Fruit fly (Drosophila melanogaster) whole organism, embryonic: ENCODE results near the gene CG2076.

Experiments used
- Atf-2 ChIP-seq: fragments of 200-800 bp; sonication (Bioruptor generic); optimal IDR thresholded peaks from 2 replicates; lab custom pipeline; 2016; ENCODE audit warnings: missing biosample characterization, missing genetic modification characterization
- CG10321 ChIP-seq: fragments of 200-800 bp; sonication (Bioruptor generic); IDR thresholded peaks from 2 replicates; pipeline ENCODE4 v1.3.6; 2022; ENCODE audit warnings: missing biosample characterization, missing genetic modification characterization
- CG10565 ChIP-seq: fragments of 200-800 bp; sonication (Bioruptor generic); optimal IDR thresholded peaks from 3 replicates; lab custom pipeline; 2016; ENCODE audit warnings: missing biosample characterization, mild to moderate bottlenecking, missing genetic modification characterization
- CG12942 ChIP-seq: fragments of 200-800 bp; sonication (Bioruptor generic); optimal IDR thresholded peaks from 3 replicates; lab custom pipeline; 2016; ENCODE audit warnings: missing biosample characterization, missing genetic modification characterization
- CG14965 ChIP-seq: fragments of 200-800 bp; sonication (Bioruptor generic); optimal IDR thresholded peaks from 2 replicates; lab custom pipeline; 2016; ENCODE audit warnings: missing biosample characterization, missing genetic modification characterization, borderline replicate concordance
- CG15011 ChIP-seq: fragments of 200-800 bp; sonication (Bioruptor generic); optimal IDR thresholded peaks from 3 replicates; lab custom pipeline; 2018; ENCODE audit warnings: missing biosample characterization, mild to moderate bottlenecking, missing genetic modification characterization
- CG15479 ChIP-seq: fragments of 200-800 bp; sonication (Bioruptor generic); optimal IDR thresholded peaks from 3 replicates; lab custom pipeline; 2019; ENCODE audit warnings: missing biosample characterization, mild to moderate bottlenecking, missing genetic modification characterization, moderate library complexity
- CG16815 ChIP-seq: fragments of 200-800 bp; sonication (Bioruptor generic); optimal IDR thresholded peaks from 3 replicates; lab custom pipeline; 2017; ENCODE audit warnings: missing biosample characterization, mild to moderate bottlenecking, missing genetic modification characterization
- CG17829 ChIP-seq: fragments of 200-800 bp; optimal IDR thresholded peaks from 2 replicates; lab custom pipeline; 2019; ENCODE audit warnings: missing biosample characterization, mild to moderate bottlenecking, missing genetic modification characterization, moderate library complexity
- CG3838 ChIP-seq: fragments of 200-800 bp; sonication (Bioruptor generic); optimal IDR thresholded peaks from 3 replicates; lab custom pipeline; 2016; ENCODE audit warnings: missing biosample characterization, missing genetic modification characterization
- CG4424 ChIP-seq: fragments of 200-800 bp; sonication (Bioruptor generic); optimal IDR thresholded peaks from 3 replicates; lab custom pipeline; 2016; ENCODE audit warnings: missing biosample characterization, missing genetic modification characterization
- CG6765 ChIP-seq: fragments of 200-800 bp; sonication (Bioruptor generic); optimal IDR thresholded peaks from 3 replicates; lab custom pipeline; 2017; ENCODE audit warnings: missing biosample characterization, mild to moderate bottlenecking, missing genetic modification characterization
- CG6854 ChIP-seq: fragments of 200-800 bp; sonication (Bioruptor generic); optimal IDR thresholded peaks from 3 replicates; lab custom pipeline; 2017; ENCODE audit warnings: missing biosample characterization, mild to moderate bottlenecking, missing genetic modification characterization
- CG7357 ChIP-seq: fragments of 200-800 bp; sonication (Bioruptor generic); IDR thresholded peaks from 3 replicates; pipeline ENCODE4 v1.3.6; 2022; ENCODE audit warnings: missing biosample characterization, missing genetic modification characterization
- CG7745 ChIP-seq: fragments of 200-800 bp; sonication (Bioruptor generic); optimal IDR thresholded peaks from 2 replicates; lab custom pipeline; 2018; ENCODE audit warnings: missing biosample characterization, mild to moderate bottlenecking, missing genetic modification characterization, moderate library complexity
- CG8944 ChIP-seq: fragments of 200-800 bp; sonication (Bioruptor generic); optimal IDR thresholded peaks from 3 replicates; lab custom pipeline; 2016; ENCODE audit warnings: missing biosample characterization, missing genetic modification characterization
- CG9215 ChIP-seq: fragments of 200-800 bp; sonication (Bioruptor generic); IDR thresholded peaks from 2 replicates; pipeline ENCODE4 v1.3.6; 2022; ENCODE audit warnings: missing biosample characterization, missing genetic modification characterization
- Ets97D ChIP-seq: fragments of 200-800 bp; sonication (Bioruptor generic); optimal IDR thresholded peaks from 3 replicates; lab custom pipeline; 2016; ENCODE audit warnings: missing biosample characterization, missing genetic modification characterization
- HLH4C ChIP-seq: fragments of 200-800 bp; sonication (Bioruptor generic); IDR thresholded peaks from 3 replicates; pipeline ENCODE4 v1.3.6; 2022; ENCODE audit warnings: missing biosample characterization, missing genetic modification characterization; ENCODE audit not compliant: partially characterized antibody
- HLH54F ChIP-seq: fragments of 200-800 bp; sonication (Bioruptor generic); optimal IDR thresholded peaks from 3 replicates; lab custom pipeline; 2016; ENCODE audit warnings: missing biosample characterization, missing genetic modification characterization
- HmgD ChIP-seq: fragments of 200-800 bp; sonication (Bioruptor generic); optimal IDR thresholded peaks from 3 replicates; lab custom pipeline; 2016; ENCODE audit warnings: missing biosample characterization, missing genetic modification characterization
- Kr ChIP-seq: fragments of 200-800 bp; sonication (Bioruptor generic); optimal IDR thresholded peaks from 2 replicates; lab custom pipeline; 2017; ENCODE audit warnings: missing biosample characterization, mild to moderate bottlenecking, missing genetic modification characterization
- Lim3 ChIP-seq: fragments of 200-800 bp; sonication (Bioruptor generic); IDR thresholded peaks from 2 replicates; pipeline ENCODE4 v1.3.6; 2022; ENCODE audit warnings: missing biosample characterization, missing genetic modification characterization
- NC2α ChIP-seq: fragments of 200-800 bp; sonication (Bioruptor generic); optimal IDR thresholded peaks from 2 replicates; lab custom pipeline; 2016; ENCODE audit warnings: missing biosample characterization, missing genetic modification characterization
- Opbp ChIP-seq: fragments of 200-800 bp; sonication (Bioruptor generic); IDR thresholded peaks from 3 replicates; pipeline ENCODE4 v1.3.6; 2022; ENCODE audit warnings: missing biosample characterization, missing genetic modification characterization; ENCODE audit not compliant: partially characterized antibody
- Pdp1 ChIP-seq, 2 experiments: fragments of 200-800 bp; sonication (Bioruptor generic); optimal IDR thresholded peaks; 3 replicates each; lab custom pipeline; 2016; ENCODE audit warnings: missing biosample characterization in 2 of 2, missing genetic modification characterization in 2 of 2, mild to moderate bottlenecking in 1 of 2, moderate library complexity in 1 of 2
- Sry-δ ChIP-seq: fragments of 200-800 bp; sonication (Bioruptor generic); optimal IDR thresholded peaks from 2 replicates; lab custom pipeline; 2016; ENCODE audit warnings: missing biosample characterization, missing genetic modification characterization
- Xbp1 ChIP-seq: fragments of 200-800 bp; sonication (Bioruptor generic); optimal IDR thresholded peaks from 3 replicates; lab custom pipeline; 2016; ENCODE audit warnings: missing biosample characterization, mild to moderate bottlenecking, missing genetic modification characterization
- Xrp1 ChIP-seq: fragments of 200-800 bp; sonication (Bioruptor generic); IDR thresholded peaks from 2 replicates; pipeline ENCODE4 v1.3.6; 2022; ENCODE audit warnings: missing biosample characterization, missing genetic modification characterization
- bbx ChIP-seq: fragments of 200-800 bp; sonication (Bioruptor generic); IDR thresholded peaks from 2 replicates; pipeline ENCODE4 v1.3.6; 2022; ENCODE audit warnings: missing biosample characterization, missing genetic modification characterization; ENCODE audit not compliant: partially characterized antibody
- dmrt11E ChIP-seq: fragments of 200-800 bp; sonication (Bioruptor generic); optimal IDR thresholded peaks from 3 replicates; lab custom pipeline; 2018; ENCODE audit warnings: missing biosample characterization, mild to moderate bottlenecking, missing genetic modification characterization, moderate library complexity
- dpn ChIP-seq, 2 experiments: fragments of 200-800 bp; sonication (Bioruptor generic); optimal IDR thresholded peaks; 3 replicates each; lab custom pipeline; 2016; ENCODE audit warnings: missing biosample characterization in 2 of 2, missing genetic modification characterization in 2 of 2
- emc ChIP-seq: fragments of 200-800 bp; sonication (Bioruptor generic); optimal IDR thresholded peaks from 2 replicates; lab custom pipeline; 2016; ENCODE audit warnings: missing biosample characterization, missing genetic modification characterization
- ems ChIP-seq: fragments of 200-800 bp; sonication (Bioruptor generic); optimal IDR thresholded peaks from 3 replicates; lab custom pipeline; 2016; ENCODE audit warnings: missing biosample characterization, missing genetic modification characterization
- en ChIP-seq: fragments of 200-800 bp; sonication (Bioruptor generic); optimal IDR thresholded peaks from 2 replicates; lab custom pipeline; 2016; ENCODE audit warnings: missing biosample characterization, missing genetic modification characterization
- fru ChIP-seq: fragments of >200 bp; optimal IDR thresholded peaks from 2 replicates; lab custom pipeline; 2017
- fu2 ChIP-seq: fragments of 200-800 bp; sonication (Bioruptor generic); optimal IDR thresholded peaks from 2 replicates; lab custom pipeline; 2016; ENCODE audit warnings: missing biosample characterization, missing genetic modification characterization
- hth ChIP-seq: fragments of >200 bp; optimal IDR thresholded peaks from 2 replicates; lab custom pipeline; 2017; ENCODE audit warnings: inconsistent platforms
- jing ChIP-seq: fragments of 200-800 bp; sonication (Bioruptor generic); optimal IDR thresholded peaks from 2 replicates; lab custom pipeline; 2018; ENCODE audit warnings: missing biosample characterization, mild to moderate bottlenecking, missing genetic modification characterization
- knrl ChIP-seq: fragments of 200-800 bp; sonication (Bioruptor generic); IDR thresholded peaks from 3 replicates; pipeline ENCODE4 v1.3.6; 2022; ENCODE audit warnings: missing biosample characterization, missing genetic modification characterization; ENCODE audit not compliant: partially characterized antibody
- lmd ChIP-seq: fragments of 200-800 bp; sonication (Bioruptor generic); IDR thresholded peaks from 2 replicates; pipeline ENCODE4 v1.3.6; 2022; ENCODE audit warnings: missing biosample characterization, missing genetic modification characterization
- maf-S ChIP-seq: fragments of 200-800 bp; sonication (Bioruptor generic); optimal IDR thresholded peaks from 2 replicates; lab custom pipeline; 2016; ENCODE audit warnings: missing biosample characterization, missing genetic modification characterization
- pita ChIP-seq: fragments of 200-800 bp; sonication (Bioruptor generic); optimal IDR thresholded peaks from 2 replicates; lab custom pipeline; 2017; ENCODE audit warnings: missing biosample characterization, mild to moderate bottlenecking, missing genetic modification characterization
- pum ChIP-seq: fragments of 200-800 bp; sonication (Bioruptor generic); optimal IDR thresholded peaks from 2 replicates; lab custom pipeline; 2016; ENCODE audit warnings: missing biosample characterization, missing genetic modification characterization
- row ChIP-seq: fragments of 200-800 bp; sonication (Bioruptor generic); IDR thresholded peaks from 3 replicates; pipeline ENCODE4 v1.3.6; 2022; ENCODE audit warnings: missing biosample characterization, missing genetic modification characterization
- sens-2 ChIP-seq: fragments of 200-800 bp; sonication (Bioruptor generic); IDR thresholded peaks from 2 replicates; pipeline ENCODE4 v1.3.6; 2022; ENCODE audit warnings: missing biosample characterization, missing genetic modification characterization
- sqz ChIP-seq: fragments of 200-800 bp; sonication (Bioruptor generic); optimal IDR thresholded peaks from 3 replicates; lab custom pipeline; 2018; ENCODE audit warnings: missing biosample characterization, mild to moderate bottlenecking, missing genetic modification characterization
- sr ChIP-seq: fragments of 200-800 bp; sonication (Bioruptor generic); IDR thresholded peaks from 3 replicates; pipeline ENCODE4 v1.3.6; 2022; ENCODE audit warnings: missing biosample characterization, missing genetic modification characterization
- stwl ChIP-seq: fragments of 200-800 bp; sonication (Bioruptor generic); optimal IDR thresholded peaks from 3 replicates; lab custom pipeline; 2018; ENCODE audit warnings: missing biosample characterization, mild to moderate bottlenecking, missing genetic modification characterization, moderate library complexity
- usp ChIP-seq: fragments of >200 bp; optimal IDR thresholded peaks from 2 replicates; lab custom pipeline; 2017; ENCODE audit warnings: missing biosample characterization, missing genetic modification characterization
- yki ChIP-seq: fragments of >200 bp; optimal IDR thresholded peaks from 3 replicates; lab custom pipeline; 2018

The CG2076 gene

DNA sequence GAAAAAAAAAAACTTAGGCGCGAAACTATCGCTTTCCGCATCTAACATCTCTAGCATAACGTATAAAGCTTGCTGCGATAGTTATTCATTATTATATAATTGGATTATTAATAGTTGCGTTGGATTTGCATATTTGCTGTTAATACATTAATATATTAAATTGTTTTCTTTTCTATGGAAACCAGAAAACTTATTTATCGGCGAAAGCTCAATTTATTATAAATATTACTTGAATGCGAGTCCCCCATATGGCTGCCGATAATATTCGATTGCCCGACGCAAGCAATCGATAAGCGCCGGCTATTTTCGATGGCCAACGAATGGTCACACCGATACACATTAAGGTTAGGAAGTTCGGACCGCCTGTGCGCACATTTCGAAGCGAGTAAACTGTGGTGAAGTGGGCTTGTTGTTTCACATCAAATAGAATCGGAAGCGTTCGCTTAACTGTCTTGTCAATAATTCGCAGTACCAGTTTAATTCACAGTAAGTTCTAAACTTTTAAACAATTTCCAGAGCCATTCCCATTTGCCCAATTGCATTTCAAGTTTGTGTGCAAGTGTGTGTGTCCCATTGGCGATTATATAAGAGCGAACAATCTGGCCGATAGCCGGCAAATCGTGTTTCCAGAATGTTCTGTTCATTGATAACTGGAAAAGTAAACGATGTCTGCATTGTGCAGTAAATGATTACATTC lies 18.3 kb downstream of the CG2076 start, which contains the start of gene Hsp60A (continued):
- TF ChIP-seq CG7357 (GFP tag; lab: Robert Waterston, UW) (no peak), CG12942 (GFP tag; lab: Kevin White, UChicago) (peak; percentile 15), CG17829 (tag; lab: Kevin White, UChicago) (peak; percentile 58), pita (GFP tag; lab: Kevin White, UChicago) (no peak), dpn (GFP tag; optimal IDR thresholded peaks at IDR 0.05; lab: Kevin White, UChicago) (peak; percentile 42 to 48), CG3838 (GFP tag; lab: Kevin White, UChicago) (no peak), HmgD (GFP tag; lab: Kevin White, UChicago) (no peak), lmd (GFP tag; lab: Robert Waterston, UW) (peak; percentile 38; the same call in 1 of the 2 replicates), CG7745 (tag; lab: Kevin White, UChicago) (no peak), hth (lab: Kevin White, UChicago) (no peak), Opbp (GFP tag; lab: Robert Waterston, UW) (peak; percentile 69; the same call in 2 of the 3 replicates), sr (GFP tag; lab: Robert Waterston, UW) (no peak), Pdp1 (GFP tag; optimal IDR thresholded peaks at IDR 0.05; lab: Kevin White, UChicago) (peak in 1 of 2 experiments; percentile 96), CG15479 (GFP tag; lab: Kevin White, UChicago) (no peak), CG9215 (GFP tag; lab: Robert Waterston, UW) (0 out of 2 replicates have a peak, but pooled peaks have one; percentile 25), Xrp1 (GFP tag; lab: Robert Waterston, UW) (peak; percentile 28; the same call in 1 of the 2 replicates), sens-2 (GFP tag; lab: Robert Waterston, UW) (no peak), CG10565 (GFP tag; lab: Kevin White, UChicago) (no peak), yki (no peak), CG16815 (GFP tag; lab: Kevin White, UChicago) (no peak), CG14965 (GFP tag; lab: Kevin White, UChicago) (no peak), fu2 (no peak), bbx (GFP tag; lab: Robert Waterston, UW) (peak; percentile 72), sqz (GFP tag; lab: Kevin White, UChicago) (peak; percentile 49), Lim3 (GFP tag; lab: Robert Waterston, UW) (no peak), Sry-δ (peak; percentile 73), dmrt11E (peak; percentile 33), CG4424 (GFP tag; lab: Kevin White, UChicago) (peak; percentile 34), CG15011 (no peak), knrl (peak; percentile 90), fru (no peak), HLH54F (peak; percentile 30), CG6765 (GFP tag; lab: Kevin White, UChicago) (no peak), Atf-2 (no peak), HLH4C (GFP tag; lab: Robert Waterston, UW) (peak; percentile 87), CG6854 (no peak), maf-S (GFP tag; lab: Kevin White, UChicago) (no peak), Ets97D (GFP tag; lab: Kevin White, UChicago) (peak; percentile 37), ems (GFP tag; lab: Kevin White, UChicago) (no peak), NC2α (GFP tag; lab: Kevin White, UChicago) (no peak), usp (no peak), pum (GFP tag; lab: Kevin White, UChicago) (no peak), en (GFP tag; lab: Kevin White, UChicago) (no peak), CG10321 (no peak), jing (GFP tag; lab: Kevin White, UChicago) (no peak), Xbp1 (GFP tag; lab: Kevin White, UChicago) (peak; percentile 59), emc (no peak), row (GFP tag; lab: Robert Waterston, UW) (peak; percentile 82), CG8944 (GFP tag; lab: Kevin White, UChicago) (no peak), Kr (GFP tag; lab: Kevin White, UChicago) (no peak), stwl (tag; lab: Kevin White, UChicago) (peak; percentile 50)
